Worm (Caenorhabditis elegans): ENCODE data around the gene clec-223.

The clec-223 gene

DNA sequence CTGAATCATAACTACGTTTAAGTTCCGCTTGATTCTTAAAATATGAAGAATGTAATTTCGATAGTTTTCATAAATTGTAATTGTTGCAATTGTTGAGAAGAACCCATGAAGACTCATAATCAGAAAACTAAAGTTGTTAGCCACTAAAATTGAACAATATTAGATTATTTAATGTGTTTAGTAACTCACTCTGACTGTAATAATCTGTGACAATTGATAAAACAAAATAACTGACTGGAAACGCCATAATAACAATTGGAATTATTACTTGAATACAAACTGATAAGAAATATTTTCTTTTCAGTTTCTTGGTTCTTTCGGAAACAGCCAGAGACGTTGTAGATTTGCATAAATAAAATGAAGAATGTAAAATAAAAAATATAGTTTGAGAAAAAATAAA is 26.5 kb downstream of the clec-223 start:
- no peak for TF ChIP-seq nhr-11 (tag; optimal IDR thresholded peaks at IDR 0.05)

ce11 chrV:11300539-11300938 is 27.6 kb downstream of the clec-223 start, which contains the start of gene srh-47:
TSS of gene srh-47 (minus strand) at chrV:11300639.
- no peak for TF ChIP-seq nhr-77 (tag; optimal IDR thresholded peaks at IDR 0.05)
- TF ChIP-seq nhr-23 (tag; optimal IDR thresholded peaks at IDR 0.05), result no peak
- no peak for TF ChIP-seq snpc-4 (tag; optimal IDR thresholded peaks at IDR 0.05)
- no peak for TF ChIP-seq ztf-11 (tag; optimal IDR thresholded peaks at IDR 0.05)
- no peak for TF ChIP-seq elt-3 (tag; optimal IDR thresholded peaks at IDR 0.05)
- TF ChIP-seq nhr-11 (tag; optimal IDR thresholded peaks at IDR 0.05), result no peak
- TF ChIP-seq unc-62 (GFP tag; optimal IDR thresholded peaks at IDR 0.05), result no peak
- TF ChIP-seq nhr-237 (tag; optimal IDR thresholded peaks at IDR 0.05), result no peak
- TF ChIP-seq F13H6.1 (tag; optimal IDR thresholded peaks at IDR 0.05), result no peak
- no peak for TF ChIP-seq lin-39 (tag; optimal IDR thresholded peaks at IDR 0.05)
- TF ChIP-seq nhr-25 (tag; optimal IDR thresholded peaks at IDR 0.05), result no peak
- TF ChIP-seq ztf-1 (GFP tag; conservative IDR thresholded peaks at IDR 0.05), result no peak
- no peak for TF ChIP-seq nhr-6 (tag; optimal IDR thresholded peaks at IDR 0.05)
- TF ChIP-seq R02D3.7 (tag; optimal IDR thresholded peaks at IDR 0.05), result no peak
- TF ChIP-seq fos-1 (tag; optimal IDR thresholded peaks at IDR 0.05), result no peak

DNA sequence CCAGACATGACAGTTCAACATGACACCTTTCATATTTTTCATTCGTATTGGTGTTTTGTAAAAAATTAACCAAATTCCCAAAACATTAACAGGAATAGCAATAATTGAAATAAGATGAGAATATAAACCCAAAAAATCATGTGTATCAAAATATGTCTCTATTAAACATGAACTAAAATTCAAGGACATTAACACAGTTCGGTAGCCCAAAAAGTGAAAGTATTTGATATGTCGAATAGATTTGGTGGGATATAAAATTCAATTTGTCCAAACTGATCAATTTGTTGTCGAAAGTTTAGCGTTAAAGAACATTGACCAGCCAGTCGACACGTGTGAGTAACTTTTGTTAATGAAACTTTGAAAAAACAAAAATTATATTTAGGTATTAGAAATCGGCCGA is 29.8 kb downstream of the clec-223 start, which contains the start of gene srh-46:
TSS of gene srh-46 (minus strand) at position 189 of the 400 bp plus-strand sequence.
- TF ChIP-seq F13H6.1 (tag; optimal IDR thresholded peaks at IDR 0.05), result no peak
- peak; percentile 67 for TF ChIP-seq blmp-1 (tag; optimal IDR thresholded peaks at IDR 0.05; ENCODE audit: insufficient read depth)

DNA sequence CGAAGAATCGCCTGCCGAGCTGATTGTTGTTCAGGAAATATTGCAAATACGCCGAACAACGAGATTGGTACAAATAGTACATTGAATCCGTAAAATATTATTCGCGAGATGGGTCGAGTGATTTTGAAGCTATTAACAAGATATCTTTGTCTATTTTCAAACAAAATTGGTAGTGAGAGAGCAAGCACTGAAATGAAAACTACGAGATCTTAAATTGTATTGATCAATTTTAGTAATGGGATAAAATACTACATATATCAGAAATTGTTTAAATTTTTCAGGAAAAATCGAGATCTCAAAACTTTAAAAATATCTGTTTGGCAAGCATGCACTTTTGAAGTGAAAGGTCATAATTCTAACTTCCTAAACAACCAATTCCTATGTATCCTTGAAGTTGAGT is 31.3 kb downstream of the clec-223 start:
- TF ChIP-seq unc-39 (tag; optimal IDR thresholded peaks at IDR 0.05), result no peak
- no peak for TF ChIP-seq ztf-11 (tag; optimal IDR thresholded peaks at IDR 0.05)
- no peak for TF ChIP-seq sma-9 (GFP tag; optimal IDR thresholded peaks at IDR 0.05)
- no peak for TF ChIP-seq sma-9 (tag; optimal IDR thresholded peaks at IDR 0.05)
- TF ChIP-seq C34F6.9 (tag; optimal IDR thresholded peaks at IDR 0.05), result no peak
- TF ChIP-seq nhr-6 (tag; optimal IDR thresholded peaks at IDR 0.05), result no peak
- TF ChIP-seq mab-5 (tag; optimal IDR thresholded peaks at IDR 0.05), result no peak
- TF ChIP-seq nhr-12 (tag; optimal IDR thresholded peaks at IDR 0.05), result no peak
- TF ChIP-seq nhr-11 (tag; optimal IDR thresholded peaks at IDR 0.05), result no peak
- no peak for TF ChIP-seq sem-4 (tag; optimal IDR thresholded peaks at IDR 0.05)
- TF ChIP-seq peb-1 (tag; optimal IDR thresholded peaks at IDR 0.05), result no peak
- TF ChIP-seq fos-1 (tag; optimal IDR thresholded peaks at IDR 0.05), result no peak
- no peak for TF ChIP-seq elt-1 (tag; optimal IDR thresholded peaks at IDR 0.05)

ce11 chrV:11304879-11305278 is 31.9 kb downstream of the clec-223 start, which contains the start of gene srh-45:
TSS of gene srh-45 (minus strand) at chrV:11304979.
- TF ChIP-seq dmd-4 (tag; optimal IDR thresholded peaks at IDR 0.05) (no peak), egl-27 (tag; optimal IDR thresholded peaks at IDR 0.05) (no peak)

- TF ChIP-seq crh-2 (tag; optimal IDR thresholded peaks at IDR 0.05), result no peak
- TF ChIP-seq nhr-23 (tag; optimal IDR thresholded peaks at IDR 0.05), result no peak
- TF ChIP-seq zag-1 (tag; optimal IDR thresholded peaks at IDR 0.05), result no peak
- no peak for TF ChIP-seq ceh-16 (tag; optimal IDR thresholded peaks at IDR 0.05)
- no peak for TF ChIP-seq Y55F3AM.14 (GFP tag; optimal IDR thresholded peaks at IDR 0.05)
- TF ChIP-seq dmd-4 (tag; optimal IDR thresholded peaks at IDR 0.05), result no peak
- TF ChIP-seq skn-1 (tag; optimal IDR thresholded peaks at IDR 0.05), result no peak
- TF ChIP-seq nhr-12 (tag; optimal IDR thresholded peaks at IDR 0.05), result no peak
- no peak for TF ChIP-seq mbf-1 (tag; optimal IDR thresholded peaks at IDR 0.05)
- TF ChIP-seq nhr-237 (tag; optimal IDR thresholded peaks at IDR 0.05), result no peak
- peak; percentile 65 for TF ChIP-seq mab-5 (tag; optimal IDR thresholded peaks at IDR 0.05)
- TF ChIP-seq ama-1 (optimal IDR thresholded peaks at IDR 0.05), result no peak
- peak; percentile 48 for TF ChIP-seq sma-9 (GFP tag; optimal IDR thresholded peaks at IDR 0.05)
- TF ChIP-seq sma-9 (tag; optimal IDR thresholded peaks at IDR 0.05), result no peak
- TF ChIP-seq ztf-11 (tag; optimal IDR thresholded peaks at IDR 0.05), result no peak
- no peak for TF ChIP-seq ceh-82 (tag; optimal IDR thresholded peaks at IDR 0.05)
- no peak for TF ChIP-seq snpc-4 (tag; optimal IDR thresholded peaks at IDR 0.05)
- no peak for TF ChIP-seq ztf-1 (GFP tag; conservative IDR thresholded peaks at IDR 0.05)
- TF ChIP-seq alr-1 (tag; optimal IDR thresholded peaks at IDR 0.05), result no peak
- TF ChIP-seq lin-13 (GFP tag; optimal IDR thresholded peaks at IDR 0.05), result no peak
- TF ChIP-seq nhr-129 (tag; optimal IDR thresholded peaks at IDR 0.05), result no peak
- TF ChIP-seq peb-1 (tag; optimal IDR thresholded peaks at IDR 0.05), result no peak
- no peak for TF ChIP-seq unc-39 (tag; optimal IDR thresholded peaks at IDR 0.05)
- TF ChIP-seq elt-1 (tag; optimal IDR thresholded peaks at IDR 0.05), result no peak
- TF ChIP-seq C34F6.9 (tag; optimal IDR thresholded peaks at IDR 0.05), result peak; percentile 1
- peak; percentile 55 for TF ChIP-seq F13H6.1 (tag; optimal IDR thresholded peaks at IDR 0.05)
- TF ChIP-seq ztf-4 (tag; optimal IDR thresholded peaks at IDR 0.05), result no peak
- no peak for TF ChIP-seq mdl-1 (tag; optimal IDR thresholded peaks at IDR 0.05)
- TF ChIP-seq lsy-2 (tag; optimal IDR thresholded peaks at IDR 0.05), result no peak
- no peak for TF ChIP-seq lin-11 (tag; optimal IDR thresholded peaks at IDR 0.05)
- TF ChIP-seq gmeb-1 (tag; optimal IDR thresholded peaks at IDR 0.05), result no peak
- TF ChIP-seq blmp-1 (tag; optimal IDR thresholded peaks at IDR 0.05; ENCODE audit: insufficient read depth), result no peak
These were observed 34.8 kb downstream of the clec-223 start for ce11 chrV:11307781-11308180.
